Fruit fly (Drosophila melanogaster) Kc167 (cell line): ENCODE results near the gene CG6650.

Experiments
- Myc ChIP-seq: fragments of >200 bp; optimal IDR thresholded peaks from 2 replicates; lab custom pipeline; 2017; ENCODE audit warnings: missing external identifiers
- h ChIP-seq: fragments of >200 bp; optimal IDR thresholded peaks from 3 replicates; lab custom pipeline; 2018; ENCODE audit warnings: missing external identifiers
- insv ChIP-seq: fragments of >200 bp; optimal IDR thresholded peaks from 3 replicates; lab custom pipeline; 2018; ENCODE audit warnings: missing external identifiers
- psq ChIP-seq: fragments of >200 bp; optimal IDR thresholded peaks from 2 replicates; lab custom pipeline; 2017; ENCODE audit warnings: missing external identifiers
- ttk ChIP-seq: sonication (Bioruptor generic); optimal IDR thresholded peaks from 2 replicates; lab custom pipeline; 2017; ENCODE audit warnings: missing external identifiers

- TF ChIP-seq psq (lab: Kevin White, UChicago) (no peak), Myc (no peak), h (lab: Kevin White, UChicago) (no peak), insv (lab: Kevin White, UChicago) (no peak), ttk (lab: Kevin White, UChicago) (no peak)
These were observed 44.2 kb downstream of the CG6650 start, which contains the start of gene btl for dm6 chr3L:14075472-14075871.
